Fruit fly (Drosophila melanogaster) whole organism: ENCODE results near the gene Srp68.

Experiments
- CG8478 ChIP-seq: fragments of >200 bp; optimal IDR thresholded peaks from 2 replicates; lab custom pipeline; 2018; ENCODE audit warnings: inconsistent platforms
- Dll ChIP-seq: fragments of >200 bp; optimal IDR thresholded peaks from 2 replicates; lab custom pipeline; 2017
- EcR ChIP-seq, 2 experiments: fragments of >200 bp; optimal IDR thresholded peaks; 2 replicates each; lab custom pipeline; 2017; ENCODE audit warnings: missing biosample characterization in 2 of 2, missing genetic modification characterization in 2 of 2, missing genetic modification reagents in 2 of 2
- pan ChIP-seq: fragments of >200 bp; optimal IDR thresholded peaks from 2 replicates; lab custom pipeline; 2017
- psq ChIP-seq: fragments of >200 bp; optimal IDR thresholded peaks from 2 replicates; lab custom pipeline; 2017
- usp ChIP-seq: fragments of >200 bp; optimal IDR thresholded peaks from 2 replicates; lab custom pipeline; 2017; ENCODE audit warnings: missing biosample characterization, missing genetic modification characterization, mixed read lengths

Gene Srp68

DNA sequence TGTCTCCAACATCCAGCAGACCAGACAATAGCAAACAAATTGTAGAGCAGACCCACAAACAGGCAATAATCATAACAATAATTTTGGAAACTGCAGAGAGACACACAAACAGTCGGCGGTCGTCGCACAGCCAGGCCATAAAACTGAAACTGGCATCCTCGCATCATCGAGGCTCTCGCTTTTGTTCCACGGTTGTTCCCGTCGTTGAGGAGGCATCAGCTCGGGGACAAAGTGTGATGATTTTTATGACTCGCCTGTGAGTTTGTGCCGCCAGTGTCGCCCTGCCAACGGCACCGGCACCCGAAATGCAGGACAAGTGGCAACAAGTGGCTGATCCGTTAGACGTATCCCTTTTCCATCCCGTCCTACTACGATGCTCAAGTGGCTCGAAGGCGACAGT lies 28.5 kb downstream of the Srp68 start:
- TF ChIP-seq usp (no peak), CG8478 (lab: Kevin White, UChicago) (no peak), EcR (GFP tag; optimal IDR thresholded peaks at IDR 0.05; lab: Kevin White, UChicago) (no peak), psq (lab: Kevin White, UChicago) (no peak), pan (lab: Kevin White, UChicago) (no peak), Dll (lab: Kevin White, UChicago) (no peak)

DNA sequence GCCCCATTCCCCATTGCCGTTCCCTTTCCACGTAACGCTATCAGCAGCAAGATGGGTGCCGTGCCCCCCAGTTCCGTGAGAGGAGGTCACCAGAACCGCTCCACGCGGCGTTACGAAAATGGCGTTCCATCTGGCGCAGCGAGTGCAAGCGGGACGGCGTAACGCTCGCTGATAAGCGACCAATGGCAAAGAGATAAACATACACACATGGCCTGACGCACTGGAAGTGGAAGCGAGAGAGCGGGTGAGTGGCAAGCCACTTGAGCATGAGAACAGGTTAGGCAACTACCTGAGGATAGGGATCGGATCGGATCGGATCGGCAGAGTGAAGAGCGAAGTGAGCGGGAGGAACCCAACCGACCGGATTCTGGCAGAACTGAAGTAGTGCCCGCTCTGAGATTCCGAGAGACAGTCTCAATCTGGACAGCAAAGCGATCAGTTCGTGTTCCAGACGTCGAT lies 30.0 kb downstream of the Srp68 start, which contains the start of gene Doc3:
Gene Doc3, plus strand, starts transcription at position 409 of the 459 bp plus-strand sequence.
- no peak for TF ChIP-seq pan (lab: Kevin White, UChicago)
- TF ChIP-seq Dll (lab: Kevin White, UChicago), result peak; percentile 61
- no peak for TF ChIP-seq EcR (GFP tag; optimal IDR thresholded peaks at IDR 0.05; lab: Kevin White, UChicago)

DNA sequence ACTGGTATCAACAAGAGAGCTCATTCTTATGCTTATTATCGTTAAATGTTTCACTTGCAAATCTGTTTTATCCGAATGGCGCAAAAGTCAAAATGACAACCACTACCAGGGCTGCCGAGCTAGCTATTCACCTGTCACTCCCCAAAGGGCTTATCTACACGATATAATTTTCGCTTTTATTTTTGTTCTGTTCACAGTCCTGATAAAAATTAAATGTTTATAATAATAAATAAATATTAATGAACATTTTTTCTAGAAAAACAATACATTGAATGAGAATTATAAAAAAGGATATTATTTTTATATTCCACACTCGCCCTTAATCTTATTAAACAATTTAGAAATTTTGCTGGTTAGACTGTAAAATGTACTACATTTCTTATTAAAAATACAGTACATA lies 34.9 kb downstream of the Srp68 start, which contains the start of gene CG5194:
Gene CG5194, minus strand, starts transcription at position 101 of the 400 bp plus-strand sequence.
- no peak for TF ChIP-seq Dll (lab: Kevin White, UChicago)
- TF ChIP-seq usp, result no peak
- TF ChIP-seq EcR (GFP tag; optimal IDR thresholded peaks at IDR 0.05; lab: Kevin White, UChicago), result no peak
- TF ChIP-seq CG8478 (lab: Kevin White, UChicago), result no peak
- TF ChIP-seq pan (lab: Kevin White, UChicago), result no peak
- TF ChIP-seq psq (lab: Kevin White, UChicago), result no peak

- TF ChIP-seq CG8478 (lab: Kevin White, UChicago) (no peak), pan (lab: Kevin White, UChicago) (no peak), Dll (lab: Kevin White, UChicago) (no peak), psq (lab: Kevin White, UChicago) (no peak), EcR (GFP tag; optimal IDR thresholded peaks at IDR 0.05; lab: Kevin White, UChicago) (no peak), usp (no peak)
These were observed 36.9 kb downstream of the Srp68 start for dm6 chr3L:9011485-9012389.

DNA sequence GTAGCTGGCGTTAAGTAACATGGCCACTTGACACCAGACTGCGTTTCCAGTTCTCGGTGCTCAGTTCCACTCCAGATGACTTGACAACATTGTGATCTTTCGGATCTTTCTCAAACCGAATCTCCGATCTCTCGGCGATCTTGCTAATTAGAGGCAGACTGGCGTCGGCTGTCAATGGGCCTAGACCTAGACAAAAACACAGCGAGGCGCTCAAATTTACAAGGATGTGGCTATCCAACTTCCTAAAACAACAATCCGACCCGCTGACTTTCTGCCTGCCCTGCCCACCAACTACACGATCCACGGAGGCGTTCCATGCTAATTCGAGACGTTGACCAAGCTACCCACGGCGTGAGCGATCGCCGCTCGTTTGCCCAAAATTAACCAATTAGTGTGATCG lies 38.9 kb downstream of the Srp68 start:
- TF ChIP-seq Dll (lab: Kevin White, UChicago) (no peak), psq (lab: Kevin White, UChicago) (no peak), CG8478 (lab: Kevin White, UChicago) (no peak), usp (no peak), EcR (GFP tag; optimal IDR thresholded peaks at IDR 0.05; lab: Kevin White, UChicago) (no peak), pan (lab: Kevin White, UChicago) (no peak)

DNA sequence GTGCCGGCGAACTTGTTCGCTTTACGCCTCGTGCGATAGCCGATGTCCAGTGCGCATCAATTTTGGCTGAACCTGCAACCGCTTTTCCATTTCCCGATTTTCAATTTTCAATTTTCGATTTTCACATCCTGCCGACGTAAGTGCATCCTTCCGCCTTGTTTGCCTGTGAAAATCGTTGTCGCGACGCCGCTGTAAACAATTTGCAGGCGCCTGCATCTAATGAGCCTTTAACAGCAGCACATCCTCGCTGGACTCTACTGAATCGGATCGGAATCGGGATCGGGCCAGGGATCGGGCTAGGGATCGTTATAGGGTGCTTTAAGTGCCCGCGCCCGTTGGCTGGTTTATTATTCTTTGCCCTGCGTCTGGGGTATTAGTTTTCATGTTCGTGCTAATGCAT lies 42.6 kb downstream of the Srp68 start:
- TF ChIP-seq psq (lab: Kevin White, UChicago), result no peak

DNA sequence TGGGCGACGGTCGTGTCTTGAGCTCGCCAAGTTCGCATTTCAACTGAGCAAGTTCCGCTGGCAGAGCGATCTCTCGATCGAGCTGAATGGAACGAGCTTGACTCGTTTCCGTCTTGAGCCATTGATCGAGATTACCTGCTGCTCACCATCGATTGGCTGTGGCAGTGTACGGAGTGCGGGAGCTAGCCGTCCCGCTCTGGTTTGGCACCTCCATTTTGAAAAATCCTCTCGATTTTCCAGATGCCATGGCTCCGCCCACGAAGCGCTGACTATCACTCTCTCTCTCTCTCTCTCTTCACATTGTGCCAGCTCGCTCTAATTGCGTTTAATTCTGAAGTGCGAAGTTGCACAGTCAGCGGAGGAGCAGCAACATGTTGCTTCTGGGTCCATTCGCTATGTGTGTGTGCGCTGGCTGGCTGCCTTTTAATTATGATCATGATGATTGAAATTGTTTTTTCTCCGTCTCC lies 44.4 kb downstream of the Srp68 start, which contains the start of gene Doc2:
Gene Doc2, minus strand, starts transcription at position 51 of the 467 bp plus-strand sequence.
- TF ChIP-seq Dll (lab: Kevin White, UChicago) (peak; percentile 24), CG8478 (lab: Kevin White, UChicago) (peak; percentile 30), EcR (GFP tag; optimal IDR thresholded peaks at IDR 0.05; lab: Kevin White, UChicago) (no peak)

dm6 chr3L:9020436-9021370 lies 45.9 kb downstream of the Srp68 start:
- TF ChIP-seq EcR (GFP tag; optimal IDR thresholded peaks at IDR 0.05; lab: Kevin White, UChicago) (no peak), pan (lab: Kevin White, UChicago) (no peak), usp (no peak), CG8478 (lab: Kevin White, UChicago) (no peak), psq (lab: Kevin White, UChicago) (no peak), Dll (lab: Kevin White, UChicago) (no peak)

- TF ChIP-seq usp (no peak), pan (lab: Kevin White, UChicago) (no peak), EcR (GFP tag; optimal IDR thresholded peaks at IDR 0.05; lab: Kevin White, UChicago) (no peak), CG8478 (lab: Kevin White, UChicago) (no peak)
These were observed 48.8 kb downstream of the Srp68 start for dm6 chr3L:9023627-9024026.

DNA sequence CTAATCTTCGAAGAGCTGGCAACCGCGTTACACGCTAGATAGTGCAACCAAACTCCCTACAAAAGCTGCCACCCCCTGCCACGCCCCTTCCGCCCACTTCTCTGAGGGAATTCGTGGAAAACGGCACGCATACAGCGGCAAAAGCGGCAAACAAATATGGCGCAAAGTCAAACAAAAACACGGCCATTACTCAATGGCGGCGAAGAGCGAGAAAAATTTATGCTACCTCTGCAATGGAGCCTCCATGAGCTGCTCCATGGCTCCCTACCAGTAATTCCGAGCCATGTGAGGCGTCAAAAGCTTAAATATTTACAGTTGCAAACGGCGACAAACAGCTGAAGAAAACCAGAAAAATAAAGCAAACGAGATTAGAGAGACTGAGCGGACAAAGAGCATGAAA lies 49.9 kb downstream of the Srp68 start:
- TF ChIP-seq usp (no peak), pan (lab: Kevin White, UChicago) (no peak), psq (lab: Kevin White, UChicago) (no peak), CG8478 (lab: Kevin White, UChicago) (no peak), EcR (GFP tag; optimal IDR thresholded peaks at IDR 0.05; lab: Kevin White, UChicago) (no peak), Dll (lab: Kevin White, UChicago) (no peak)

DNA sequence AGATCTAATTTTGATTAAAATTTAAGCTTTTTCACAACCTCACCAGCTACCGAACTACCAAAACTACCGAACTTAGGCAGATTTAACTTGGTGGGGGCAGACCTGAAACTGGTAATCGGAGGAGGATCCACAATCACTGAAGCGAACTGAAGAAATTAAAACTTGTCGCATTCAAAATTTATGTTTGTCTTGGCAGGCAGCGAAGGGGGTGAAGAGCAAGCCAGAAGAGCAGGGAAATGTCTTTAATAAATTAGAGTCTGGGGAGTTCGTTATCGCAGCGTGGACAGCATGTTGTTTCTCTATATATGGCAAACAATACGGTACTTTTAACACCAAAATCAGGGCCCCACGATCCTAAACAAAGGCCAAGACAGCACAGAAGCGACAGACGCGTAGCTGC lies 50.3 kb downstream of the Srp68 start:
- TF ChIP-seq psq (lab: Kevin White, UChicago), result no peak
- no peak for TF ChIP-seq usp
- TF ChIP-seq Dll (lab: Kevin White, UChicago), result no peak
- TF ChIP-seq CG8478 (lab: Kevin White, UChicago), result no peak
- TF ChIP-seq EcR (GFP tag; optimal IDR thresholded peaks at IDR 0.05; lab: Kevin White, UChicago), result no peak
- TF ChIP-seq pan (lab: Kevin White, UChicago), result no peak
